Worm (Caenorhabditis elegans): ENCODE results near the gene K09E9.4.

K09E9.4 gene

DNA sequence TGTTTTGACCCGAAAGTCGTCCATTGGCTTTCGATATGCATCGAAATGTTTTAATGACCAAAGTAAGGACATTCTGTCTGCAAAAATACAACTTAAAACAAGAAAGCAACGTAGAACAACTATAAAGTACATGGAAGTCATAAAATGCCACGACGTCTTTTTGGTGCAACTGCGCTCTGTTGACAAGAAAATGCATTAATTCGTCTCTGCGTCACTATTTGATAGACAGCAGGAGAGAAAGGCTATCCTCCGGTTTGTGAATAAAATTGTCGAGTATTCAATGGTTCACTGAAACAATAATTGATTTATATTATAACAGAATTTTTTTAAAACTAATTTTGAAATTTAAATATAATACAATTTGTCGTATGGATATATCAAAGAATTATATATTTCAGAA is 13.8 kb downstream of the K09E9.4 start, which contains the start of gene ergi-3 (continued):
- peak; percentile 69 for TF ChIP-seq sma-9 (GFP tag; optimal IDR thresholded peaks at IDR 0.05)
- no peak for TF ChIP-seq sma-9 (tag; optimal IDR thresholded peaks at IDR 0.05)
- peak; percentile 17 for TF ChIP-seq ama-1 (optimal IDR thresholded peaks at IDR 0.05)
- no peak for TF ChIP-seq peb-1 (tag; optimal IDR thresholded peaks at IDR 0.05)
- TF ChIP-seq egl-27 (tag; optimal IDR thresholded peaks at IDR 0.05) = no peak
- TF ChIP-seq nhr-21 (tag; optimal IDR thresholded peaks at IDR 0.05) = peak; percentile 41
- TF ChIP-seq lin-13 (GFP tag; optimal IDR thresholded peaks at IDR 0.05) = peak; percentile 73
- TF ChIP-seq unc-55 (GFP tag; optimal IDR thresholded peaks at IDR 0.05) = peak; percentile 89
- peak; percentile 96 for TF ChIP-seq crh-2 (tag; optimal IDR thresholded peaks at IDR 0.05)
- TF ChIP-seq alr-1 (tag; optimal IDR thresholded peaks at IDR 0.05) = no peak
- peak; percentile 55 for TF ChIP-seq ztf-4 (tag; optimal IDR thresholded peaks at IDR 0.05)
- TF ChIP-seq aly-2 (tag; optimal IDR thresholded peaks at IDR 0.05) = no peak
- TF ChIP-seq lsy-2 (tag; optimal IDR thresholded peaks at IDR 0.05) = peak in 1 of 2 experiments; percentile 78
- peak; percentile 82 for TF ChIP-seq sem-4 (tag; optimal IDR thresholded peaks at IDR 0.05)
- TF ChIP-seq nhr-23 (tag; optimal IDR thresholded peaks at IDR 0.05) = no peak
- no peak for TF ChIP-seq nhr-10 (tag; optimal IDR thresholded peaks at IDR 0.05)
- TF ChIP-seq unc-62 (GFP tag; optimal IDR thresholded peaks at IDR 0.05) = no peak
- TF ChIP-seq snpc-4 (tag; optimal IDR thresholded peaks at IDR 0.05) = peak; percentile 3
- TF ChIP-seq mab-5 (tag; optimal IDR thresholded peaks at IDR 0.05) = peak; percentile 54
- peak; percentile 86 for TF ChIP-seq C34F6.9 (tag; optimal IDR thresholded peaks at IDR 0.05)
- TF ChIP-seq gmeb-1 (tag; optimal IDR thresholded peaks at IDR 0.05) = peak; percentile 36

DNA sequence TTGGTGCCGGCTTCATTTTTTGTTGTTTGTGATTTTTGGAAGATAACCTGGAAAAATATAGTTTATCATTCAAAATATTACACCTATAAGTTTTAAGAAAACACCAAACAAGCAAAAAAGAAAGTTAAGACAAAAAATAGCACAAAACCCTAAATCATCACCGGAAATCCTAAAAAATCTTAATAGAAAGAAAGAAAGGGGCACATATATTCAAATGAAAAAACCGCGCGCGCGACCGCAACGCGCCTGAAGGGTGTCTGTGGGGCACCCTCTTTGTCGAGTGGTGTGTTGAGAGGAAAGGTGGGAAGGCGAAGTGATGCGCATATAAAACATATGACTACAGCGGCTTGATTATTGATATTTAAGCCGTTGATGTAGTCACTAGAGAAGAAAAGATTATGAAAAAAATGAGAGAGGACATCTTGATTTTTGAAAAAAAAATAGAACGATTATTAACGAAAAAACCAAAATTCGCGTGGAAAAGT is 16.5 kb downstream of the K09E9.4 start, which contains the start of gene K09E9.3:
Gene K09E9.3, minus strand, starts transcription at position 51 of the 485 bp plus-strand sequence.
- TF ChIP-seq sem-4 (tag; optimal IDR thresholded peaks at IDR 0.05) (no peak), lin-13 (GFP tag; optimal IDR thresholded peaks at IDR 0.05) (peak; percentile 1), ceh-82 (tag; optimal IDR thresholded peaks at IDR 0.05) (no peak), elt-3 (tag; optimal IDR thresholded peaks at IDR 0.05) (no peak), lsy-2 (tag; optimal IDR thresholded peaks at IDR 0.05) (peak in 1 of 2 experiments; percentile 30), unc-55 (GFP tag; optimal IDR thresholded peaks at IDR 0.05) (peak; percentile 36)

DNA sequence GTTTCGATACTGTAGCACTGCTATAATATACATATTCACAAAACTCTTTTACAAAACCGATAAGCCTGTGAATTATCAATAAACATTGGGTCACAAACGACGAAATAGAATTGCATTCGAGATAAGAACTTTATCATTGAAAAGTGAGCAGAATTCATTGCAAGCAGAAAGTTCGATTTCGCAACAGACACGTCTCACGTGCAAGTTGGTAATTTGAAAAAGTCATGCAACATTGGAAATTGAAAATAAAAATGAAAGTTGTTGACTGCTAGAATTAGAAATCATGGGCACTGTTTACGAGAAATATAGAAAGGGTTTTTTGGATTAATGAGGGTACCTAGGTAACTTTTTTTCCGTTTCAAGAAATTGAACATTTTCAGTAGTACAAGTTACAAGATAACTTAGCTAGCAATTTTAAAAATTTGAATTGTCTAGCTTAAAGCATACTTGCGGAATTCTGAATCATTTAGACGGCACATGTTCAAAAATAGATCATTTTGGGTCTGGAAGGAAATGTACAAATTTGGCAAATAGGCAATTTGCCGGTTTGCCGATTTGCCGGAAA is 19.6 kb downstream of the K09E9.4 start:
- no peak for TF ChIP-seq ceh-16 (tag; optimal IDR thresholded peaks at IDR 0.05)
- no peak for TF ChIP-seq unc-62 (GFP tag; optimal IDR thresholded peaks at IDR 0.05)
- no peak for TF ChIP-seq zag-1 (tag; optimal IDR thresholded peaks at IDR 0.05)
- TF ChIP-seq sma-9 (GFP tag; optimal IDR thresholded peaks at IDR 0.05) = peak; percentile 72
- TF ChIP-seq sma-9 (tag; optimal IDR thresholded peaks at IDR 0.05) = no peak
- no peak for TF ChIP-seq Y55F3AM.14 (GFP tag; optimal IDR thresholded peaks at IDR 0.05)
- peak; percentile 70 for TF ChIP-seq gmeb-1 (tag; optimal IDR thresholded peaks at IDR 0.05)
- no peak for TF ChIP-seq nhr-23 (tag; optimal IDR thresholded peaks at IDR 0.05)
- TF ChIP-seq ztf-1 (GFP tag; conservative IDR thresholded peaks at IDR 0.05) = no peak
- no peak for TF ChIP-seq elt-1 (tag; optimal IDR thresholded peaks at IDR 0.05)
- TF ChIP-seq nhr-6 (tag; optimal IDR thresholded peaks at IDR 0.05) = no peak
- TF ChIP-seq R02D3.7 (tag; optimal IDR thresholded peaks at IDR 0.05) = no peak
- TF ChIP-seq nhr-10 (tag; optimal IDR thresholded peaks at IDR 0.05) = no peak
- peak; percentile 57 for TF ChIP-seq ztf-4 (tag; optimal IDR thresholded peaks at IDR 0.05)
- TF ChIP-seq blmp-1 (tag; optimal IDR thresholded peaks at IDR 0.05; ENCODE audit: insufficient read depth) = peak; percentile 37
- TF ChIP-seq skn-1 (tag; optimal IDR thresholded peaks at IDR 0.05) = peak; percentile 84
- TF ChIP-seq aly-2 (tag; optimal IDR thresholded peaks at IDR 0.05) = peak; percentile 54
- no peak for TF ChIP-seq lin-11 (tag; optimal IDR thresholded peaks at IDR 0.05)
- TF ChIP-seq mab-5 (tag; optimal IDR thresholded peaks at IDR 0.05) = no peak
- no peak for TF ChIP-seq nhr-77 (tag; optimal IDR thresholded peaks at IDR 0.05)
- no peak for TF ChIP-seq snpc-4 (tag; optimal IDR thresholded peaks at IDR 0.05)
- TF ChIP-seq ceh-82 (tag; optimal IDR thresholded peaks at IDR 0.05) = no peak
- TF ChIP-seq nhr-12 (tag; optimal IDR thresholded peaks at IDR 0.05) = no peak
- no peak for TF ChIP-seq sem-4 (tag; optimal IDR thresholded peaks at IDR 0.05)
- TF ChIP-seq lsy-2 (tag; optimal IDR thresholded peaks at IDR 0.05) = peak; percentile 35 to 64
- TF ChIP-seq mdl-1 (tag; optimal IDR thresholded peaks at IDR 0.05) = peak in 1 of 2 experiments; percentile 78
- peak; percentile 71 for TF ChIP-seq ama-1 (optimal IDR thresholded peaks at IDR 0.05)
- TF ChIP-seq lin-13 (GFP tag; optimal IDR thresholded peaks at IDR 0.05) = peak; percentile 50
- TF ChIP-seq egl-27 (tag; optimal IDR thresholded peaks at IDR 0.05) = no peak
- TF ChIP-seq C34F6.9 (tag; optimal IDR thresholded peaks at IDR 0.05) = peak; percentile 57
- TF ChIP-seq lin-39 (tag; optimal IDR thresholded peaks at IDR 0.05) = no peak
- no peak for TF ChIP-seq ztf-11 (tag; optimal IDR thresholded peaks at IDR 0.05)
- TF ChIP-seq sma-3 (GFP tag; optimal IDR thresholded peaks at IDR 0.05) = peak; percentile 63
- TF ChIP-seq mbf-1 (tag; optimal IDR thresholded peaks at IDR 0.05) = no peak
- TF ChIP-seq nhr-11 (tag; optimal IDR thresholded peaks at IDR 0.05) = no peak
- peak; percentile 53 for TF ChIP-seq F13H6.1 (tag; optimal IDR thresholded peaks at IDR 0.05)
- TF ChIP-seq dmd-4 (tag; optimal IDR thresholded peaks at IDR 0.05) = no peak
- peak; percentile 63 for TF ChIP-seq nhr-25 (tag; optimal IDR thresholded peaks at IDR 0.05)
- TF ChIP-seq unc-55 (GFP tag; optimal IDR thresholded peaks at IDR 0.05) = peak; percentile 18
- no peak for TF ChIP-seq ZK546.5 (tag; optimal IDR thresholded peaks at IDR 0.05)
- peak; percentile 60 for TF ChIP-seq nhr-21 (tag; optimal IDR thresholded peaks at IDR 0.05)
- TF ChIP-seq alr-1 (tag; optimal IDR thresholded peaks at IDR 0.05) = no peak
- no peak for TF ChIP-seq peb-1 (tag; optimal IDR thresholded peaks at IDR 0.05)
- TF ChIP-seq fos-1 (tag; optimal IDR thresholded peaks at IDR 0.05) = peak; percentile 90
